Fruit fly (Drosophila melanogaster) whole organism, embryonic: ENCODE results near the gene Idh3a.

ENCODE experiments used
- Atf-2 ChIP-seq: fragments of 200-800 bp; sonication (Bioruptor generic); optimal IDR thresholded peaks from 2 replicates; lab custom pipeline; 2016; ENCODE audit warnings: missing biosample characterization, missing genetic modification characterization
- BtbVII ChIP-seq: fragments of 200-800 bp; sonication (Bioruptor generic); optimal IDR thresholded peaks from 3 replicates; lab custom pipeline; 2017; ENCODE audit warnings: missing biosample characterization, mild to moderate bottlenecking, missing genetic modification characterization
- C15 ChIP-seq: fragments of 200-800 bp; sonication (Bioruptor generic); IDR thresholded peaks from 3 replicates; pipeline ENCODE4 v1.3.6; 2022; ENCODE audit warnings: missing biosample characterization, missing genetic modification characterization
- CG10543 ChIP-seq: fragments of 200-800 bp; sonication (Bioruptor generic); optimal IDR thresholded peaks from 3 replicates; lab custom pipeline; 2017; ENCODE audit warnings: missing biosample characterization, mild to moderate bottlenecking, missing genetic modification characterization, moderate library complexity
- CG11456 ChIP-seq: fragments of 200-800 bp; sonication (Bioruptor generic); IDR thresholded peaks from 3 replicates; pipeline ENCODE4 v1.3.6; 2022; ENCODE audit warnings: missing biosample characterization, missing genetic modification characterization
- CG12155 ChIP-seq: fragments of 200-800 bp; sonication (Bioruptor generic); optimal IDR thresholded peaks from 3 replicates; lab custom pipeline; 2016; ENCODE audit warnings: missing biosample characterization, missing genetic modification characterization
- CG12299 ChIP-seq: fragments of 200-800 bp; sonication (Bioruptor generic); optimal IDR thresholded peaks from 2 replicates; lab custom pipeline; 2018; ENCODE audit warnings: missing biosample characterization, mild to moderate bottlenecking, missing genetic modification characterization
- CG12744 ChIP-seq: fragments of 200-800 bp; sonication (Bioruptor generic); optimal IDR thresholded peaks from 2 replicates; lab custom pipeline; 2016; ENCODE audit warnings: missing biosample characterization, missing genetic modification characterization
- CG12769 ChIP-seq: fragments of 200-800 bp; sonication (Bioruptor generic); optimal IDR thresholded peaks from 2 replicates; lab custom pipeline; 2019; ENCODE audit warnings: missing biosample characterization, mild to moderate bottlenecking, missing genetic modification characterization, moderate library complexity
- CG13624 ChIP-seq: fragments of 200-800 bp; sonication (Bioruptor generic); optimal IDR thresholded peaks from 2 replicates; lab custom pipeline; 2016; ENCODE audit warnings: missing biosample characterization, missing genetic modification characterization
- CG14441 ChIP-seq: fragments of 200-800 bp; sonication (Bioruptor generic); IDR thresholded peaks from 2 replicates; pipeline ENCODE4 v1.3.6; 2022; ENCODE audit warnings: missing biosample characterization, missing genetic modification characterization
- CG15269 ChIP-seq: fragments of 200-800 bp; sonication (Bioruptor generic); optimal IDR thresholded peaks from 2 replicates; lab custom pipeline; 2018; ENCODE audit warnings: missing biosample characterization, mild to moderate bottlenecking, missing genetic modification characterization, moderate library complexity
- CG15601 ChIP-seq: fragments of 200-800 bp; sonication (Bioruptor generic); optimal IDR thresholded peaks from 3 replicates; lab custom pipeline; 2019; ENCODE audit warnings: missing biosample characterization, mild to moderate bottlenecking, missing genetic modification characterization, moderate library complexity
- CG17359 ChIP-seq: fragments of 200-800 bp; sonication (Bioruptor generic); optimal IDR thresholded peaks from 3 replicates; lab custom pipeline; 2018; ENCODE audit warnings: missing biosample characterization, mild to moderate bottlenecking, missing genetic modification characterization, moderate library complexity
- CG2120 ChIP-seq: fragments of 200-800 bp; sonication (Bioruptor generic); optimal IDR thresholded peaks from 3 replicates; lab custom pipeline; 2016; ENCODE audit warnings: missing biosample characterization, missing genetic modification characterization
- CG2875 ChIP-seq: fragments of 200-800 bp; sonication (Bioruptor generic); optimal IDR thresholded peaks from 2 replicates; lab custom pipeline; 2017; ENCODE audit warnings: missing biosample characterization, mild to moderate bottlenecking, missing genetic modification characterization, missing genetic modification reagents
- CG3407 ChIP-seq: fragments of 200-800 bp; sonication (Bioruptor generic); optimal IDR thresholded peaks from 2 replicates; lab custom pipeline; 2018; ENCODE audit warnings: missing biosample characterization, mild to moderate bottlenecking, missing genetic modification characterization
- CG3726 ChIP-seq: fragments of 200-800 bp; sonication (Bioruptor generic); IDR thresholded peaks from 3 replicates; pipeline ENCODE4, ENCODE4 v1.3.6; 2022; ENCODE audit warnings: missing biosample characterization, missing genetic modification characterization
- CG4360 ChIP-seq: fragments of 200-800 bp; sonication (Bioruptor generic); IDR thresholded peaks from 2 replicates; pipeline ENCODE4 v1.3.6; 2022; ENCODE audit warnings: missing biosample characterization, missing genetic modification characterization
- CG5953 ChIP-seq: fragments of 200-800 bp; sonication (Bioruptor generic); IDR thresholded peaks from 2 replicates; pipeline ENCODE4 v1.3.6; 2022; ENCODE audit warnings: missing biosample characterization, missing genetic modification characterization
- CG9817 ChIP-seq: fragments of 200-800 bp; sonication (Bioruptor generic); optimal IDR thresholded peaks from 2 replicates; lab custom pipeline; 2018; ENCODE audit warnings: missing biosample characterization, mild to moderate bottlenecking, missing genetic modification characterization, moderate library complexity
- Deaf1 ChIP-seq: fragments of 200-800 bp; optimal IDR thresholded peaks from 3 replicates; lab custom pipeline; 2019; ENCODE audit warnings: missing biosample characterization, mild to moderate bottlenecking, missing genetic modification characterization, moderate library complexity
- Dip2 ChIP-seq: fragments of 200-800 bp; sonication (Bioruptor generic); IDR thresholded peaks from 2 replicates; pipeline ENCODE4 v1.3.6; 2022; ENCODE audit warnings: missing biosample characterization, missing genetic modification characterization
- E2f2 ChIP-seq: fragments of 200-800 bp; sonication (Bioruptor generic); IDR thresholded peaks from 2 replicates; pipeline ENCODE4 v1.3.6; 2022; ENCODE audit warnings: missing biosample characterization, missing genetic modification characterization
- Fer1 ChIP-seq: fragments of 200-800 bp; sonication (Bioruptor generic); optimal IDR thresholded peaks from 2 replicates; lab custom pipeline; 2017; ENCODE audit warnings: missing biosample characterization, mild to moderate bottlenecking, missing genetic modification characterization
- GATAe ChIP-seq: fragments of 200-800 bp; sonication (Bioruptor generic); conservative IDR thresholded peaks from 2 replicates; pipeline ENCODE4 v1.3.6; 2022; ENCODE audit warnings: missing biosample characterization, missing genetic modification characterization
- H15 ChIP-seq: fragments of 200-800 bp; sonication (Bioruptor generic); IDR thresholded peaks from 3 replicates; pipeline ENCODE4 v1.3.6; 2022; ENCODE audit warnings: missing biosample characterization, missing genetic modification characterization
- HLHmδ ChIP-seq: fragments of 200-800 bp; sonication (Bioruptor generic); optimal IDR thresholded peaks from 2 replicates; lab custom pipeline; 2018; ENCODE audit warnings: missing biosample characterization, mild to moderate bottlenecking, missing genetic modification characterization, moderate library complexity
- Myb ChIP-seq: fragments of 200-800 bp; sonication (Bioruptor generic); optimal IDR thresholded peaks from 2 replicates; lab custom pipeline; 2016; ENCODE audit warnings: missing biosample characterization, missing genetic modification characterization
- NfI ChIP-seq: fragments of 200-800 bp; sonication (Bioruptor generic); optimal IDR thresholded peaks from 3 replicates; lab custom pipeline; 2018; ENCODE audit warnings: missing biosample characterization, mild to moderate bottlenecking, missing genetic modification characterization, moderate library complexity
- Pdp1 ChIP-seq, 2 experiments: fragments of 200-800 bp; sonication (Bioruptor generic); optimal IDR thresholded peaks; 3 replicates each; lab custom pipeline; 2016; ENCODE audit warnings: missing biosample characterization in 2 of 2, missing genetic modification characterization in 2 of 2, mild to moderate bottlenecking in 1 of 2, moderate library complexity in 1 of 2
- Six4 ChIP-seq: fragments of 200-800 bp; sonication (Bioruptor generic); optimal IDR thresholded peaks from 2 replicates; lab custom pipeline; 2016; ENCODE audit warnings: missing biosample characterization, missing genetic modification characterization
- Sry-β ChIP-seq: fragments of 200-800 bp; sonication (Bioruptor generic); optimal IDR thresholded peaks from 2 replicates; lab custom pipeline; 2018; ENCODE audit warnings: missing biosample characterization, mild to moderate bottlenecking, missing genetic modification characterization, moderate library complexity
- ase ChIP-seq: fragments of 200-800 bp; sonication (Bioruptor generic); IDR thresholded peaks from 3 replicates; pipeline ENCODE4 v1.3.6; 2022; ENCODE audit warnings: missing biosample characterization, missing genetic modification characterization
- ash1 ChIP-seq: fragments of 200-800 bp; sonication (Bioruptor generic); optimal IDR thresholded peaks from 2 replicates; lab custom pipeline; 2018; ENCODE audit warnings: missing biosample characterization, mild to moderate bottlenecking, missing genetic modification characterization
- bbx ChIP-seq: fragments of 200-800 bp; sonication (Bioruptor generic); IDR thresholded peaks from 2 replicates; pipeline ENCODE4 v1.3.6; 2022; ENCODE audit warnings: missing biosample characterization, missing genetic modification characterization; ENCODE audit not compliant: partially characterized antibody
- cad ChIP-seq: fragments of >200 bp; optimal IDR thresholded peaks from 2 replicates; lab custom pipeline; 2017; ENCODE audit warnings: missing biosample characterization, missing genetic modification characterization
- dan ChIP-seq: fragments of 200-800 bp; sonication (Bioruptor generic); IDR thresholded peaks from 2 replicates; pipeline ENCODE4 v1.3.6; 2022; ENCODE audit warnings: missing biosample characterization, missing genetic modification characterization
- dpn ChIP-seq, 2 experiments: fragments of 200-800 bp; sonication (Bioruptor generic); optimal IDR thresholded peaks; 3 replicates each; lab custom pipeline; 2016; ENCODE audit warnings: missing biosample characterization in 2 of 2, missing genetic modification characterization in 2 of 2
- exex ChIP-seq: fragments of 200-800 bp; sonication (Bioruptor generic); optimal IDR thresholded peaks from 4 replicates; lab custom pipeline; 2018; ENCODE audit warnings: missing biosample characterization, mild to moderate bottlenecking, missing genetic modification characterization, moderate library complexity
- grn ChIP-seq: fragments of 200-800 bp; sonication (Bioruptor generic); optimal IDR thresholded peaks from 3 replicates; lab custom pipeline; 2017; ENCODE audit warnings: missing biosample characterization, missing genetic modification characterization
- h ChIP-seq: fragments of >200 bp; optimal IDR thresholded peaks from 2 replicates; lab custom pipeline; 2017
- kay ChIP-seq: fragments of 200-800 bp; sonication (Bioruptor generic); optimal IDR thresholded peaks from 2 replicates; lab custom pipeline; 2016; ENCODE audit warnings: missing biosample characterization, missing genetic modification characterization
- lov ChIP-seq, 2 experiments: fragments of 200-800 bp in 1 of 2; fragments of >200 bp in 1 of 2; sonication (Bioruptor generic) in 1 of 2; IDR thresholded peaks in 1 of 2; optimal IDR thresholded peaks in 1 of 2; 2 replicates in 1 of 2; 3 replicates in 1 of 2; pipeline versions ENCODE4 v1.3.6 to Lab custom; 2017 to 2022; ENCODE audit warnings: missing biosample characterization in 1 of 2, missing genetic modification characterization in 1 of 2
- mld ChIP-seq: fragments of 200-800 bp; sonication (Bioruptor generic); IDR thresholded peaks from 3 replicates; pipeline ENCODE4 v1.3.6; 2022; ENCODE audit warnings: missing biosample characterization, missing genetic modification characterization; ENCODE audit not compliant: partially characterized antibody
- p53 ChIP-seq: fragments of 200-800 bp; sonication (Bioruptor generic); optimal IDR thresholded peaks from 2 replicates; lab custom pipeline; 2016; ENCODE audit warnings: missing biosample characterization, missing genetic modification characterization
- pfk ChIP-seq: fragments of 200-800 bp; sonication (Bioruptor generic); optimal IDR thresholded peaks from 2 replicates; lab custom pipeline; 2018; ENCODE audit warnings: missing biosample characterization, mild to moderate bottlenecking, missing genetic modification characterization, moderate library complexity
- run ChIP-seq: fragments of 200-800 bp; sonication (Bioruptor generic); optimal IDR thresholded peaks from 3 replicates; lab custom pipeline; 2018; ENCODE audit warnings: missing biosample characterization, mild to moderate bottlenecking, missing genetic modification characterization
- trh ChIP-seq: fragments of 200-800 bp; sonication (Bioruptor generic); optimal IDR thresholded peaks from 2 replicates; lab custom pipeline; 2016; ENCODE audit warnings: missing biosample characterization, missing genetic modification characterization
- zfh2 ChIP-seq: fragments of 200-800 bp; sonication (Bioruptor generic); optimal IDR thresholded peaks from 2 replicates; lab custom pipeline; 2016; ENCODE audit warnings: missing biosample characterization, missing genetic modification characterization

The Idh3a gene

dm6 chrX:19497782-19498440 is 23.7 kb downstream of the Idh3a start:
- TF ChIP-seq run (tag; lab: Kevin White, UChicago), result no peak
- no peak for TF ChIP-seq kay (GFP tag; lab: Kevin White, UChicago)
- no peak for TF ChIP-seq Dip2 (GFP tag; lab: Robert Waterston, UW)
- TF ChIP-seq CG14441 (GFP tag; lab: Robert Waterston, UW), result 0 out of 2 replicates have a peak, but pooled peaks have one; percentile 5
- TF ChIP-seq h, result no peak
- no peak for TF ChIP-seq Six4 (GFP tag; lab: Kevin White, UChicago)
- peak; percentile 20 for TF ChIP-seq CG12299 (tag; lab: Kevin White, UChicago)
- no peak for TF ChIP-seq HLHmδ (GFP tag; lab: Kevin White, UChicago)
- TF ChIP-seq ash1 (GFP tag; lab: Kevin White, UChicago), result no peak
- TF ChIP-seq lov (optimal IDR thresholded peaks at IDR 0.05; lab: Kevin White, UChicago), result no peak
- no peak for TF ChIP-seq lov (GFP tag; IDR thresholded peaks at IDR 0.05; lab: Robert Waterston, UW)
- TF ChIP-seq GATAe (GFP tag; lab: Robert Waterston, UW), result no peak; the same call in 1 of the 2 replicates
- no peak for TF ChIP-seq CG15601
- TF ChIP-seq pfk (GFP tag; lab: Kevin White, UChicago), result peak; percentile 80
- TF ChIP-seq bbx, result no peak
- peak; percentile 15 for TF ChIP-seq NfI (GFP tag; lab: Kevin White, UChicago)
- TF ChIP-seq dpn (GFP tag; optimal IDR thresholded peaks at IDR 0.05; lab: Kevin White, UChicago), result peak in 1 of 2 experiments; percentile 7
- TF ChIP-seq ase (GFP tag; lab: Robert Waterston, UW), result no peak
- TF ChIP-seq zfh2 (GFP tag; lab: Kevin White, UChicago), result peak; percentile 13
- TF ChIP-seq CG10543 (GFP tag; lab: Kevin White, UChicago), result peak; percentile 98
- no peak for TF ChIP-seq mld (GFP tag; lab: Robert Waterston, UW)
- no peak for TF ChIP-seq C15
- TF ChIP-seq CG11456, result no peak
- no peak for TF ChIP-seq E2f2
- TF ChIP-seq cad, result no peak
- peak; percentile 98 for TF ChIP-seq Deaf1
- no peak for TF ChIP-seq CG9817 (tag; lab: Kevin White, UChicago)
- TF ChIP-seq exex (tag; lab: Kevin White, UChicago), result peak; percentile 33
- TF ChIP-seq CG3407, result no peak
- no peak for TF ChIP-seq CG12744
- TF ChIP-seq p53 (GFP tag; lab: Kevin White, UChicago), result no peak
- no peak for TF ChIP-seq CG5953 (GFP tag; lab: Robert Waterston, UW)
- TF ChIP-seq Myb (GFP tag; lab: Kevin White, UChicago), result no peak
- no peak for TF ChIP-seq CG15269 (tag; lab: Kevin White, UChicago)
- no peak for TF ChIP-seq BtbVII (GFP tag; lab: Kevin White, UChicago)
- TF ChIP-seq Pdp1 (GFP tag; optimal IDR thresholded peaks at IDR 0.05; lab: Kevin White, UChicago), result no peak
- peak; percentile 1 for TF ChIP-seq CG13624
- peak; percentile 41 for TF ChIP-seq grn (GFP tag; lab: Kevin White, UChicago)
- peak; percentile 28 for TF ChIP-seq CG2120 (GFP tag; lab: Kevin White, UChicago)
- TF ChIP-seq CG12769 (tag; lab: Kevin White, UChicago), result peak; percentile 98
- TF ChIP-seq CG3726, result no peak
- no peak for TF ChIP-seq dan (GFP tag; lab: Robert Waterston, UW)
- no peak for TF ChIP-seq CG17359 (tag; lab: Kevin White, UChicago)
- no peak for TF ChIP-seq Sry-β
- no peak for TF ChIP-seq CG2875 (GFP tag; lab: Kevin White, UChicago)
- no peak for TF ChIP-seq Atf-2 (GFP tag; lab: Kevin White, UChicago)
- TF ChIP-seq trh (GFP tag; lab: Kevin White, UChicago), result no peak
- peak; percentile 39 for TF ChIP-seq Fer1 (GFP tag; lab: Kevin White, UChicago)
- no peak for TF ChIP-seq CG4360 (GFP tag; lab: Robert Waterston, UW)
- TF ChIP-seq H15 (GFP tag; lab: Robert Waterston, UW), result no peak
- TF ChIP-seq CG12155 (GFP tag; lab: Kevin White, UChicago), result peak; percentile 61
